Comparison of ENCODE assay signal across 4 worm cellular contexts in genomic region chrIII:8971255-8972020, ce11.
TF ChIP-seq lines count a peak whose summit lies in the region.

Gene eif-3.D (minus strand): TSS chrIII:8971578.
Gene R08D7.4 (plus strand): TSS chrIII:8971892.

TF ChIP-seq in whole organism, L2 larva, 48 proteins besides CTCF, POLR2A, EP300 and RAD21:
- TF ChIP-seq nhr-237 (tag; optimal IDR thresholded peaks at IDR 0.05; lab: Kevin White, UChicago) (no peak), lin-39 (tag; optimal IDR thresholded peaks at IDR 0.05; lab: Kevin White, UChicago) (no peak), ztf-4 (tag; optimal IDR thresholded peaks at IDR 0.05; lab: Kevin White, UChicago) (no peak), nhr-129 (tag; optimal IDR thresholded peaks at IDR 0.05; lab: Kevin White, UChicago) (peak; percentile 63), nhr-25 (tag; optimal IDR thresholded peaks at IDR 0.05; lab: Kevin White, UChicago) (peak; percentile 44), gmeb-1 (tag; optimal IDR thresholded peaks at IDR 0.05; lab: Kevin White, UChicago) (peak; percentile 72), unc-55 (GFP tag; optimal IDR thresholded peaks at IDR 0.05; lab: Kevin White, UChicago) (peak; percentile 84), F13H6.1 (tag; optimal IDR thresholded peaks at IDR 0.05; lab: Kevin White, UChicago) (peak; percentile 48), lin-13 (GFP tag; optimal IDR thresholded peaks at IDR 0.05; lab: Kevin White, UChicago) (peak; percentile 23), crh-2 (tag; optimal IDR thresholded peaks at IDR 0.05; lab: Kevin White, UChicago) (peak; percentile 59), sma-9 (GFP tag; optimal IDR thresholded peaks at IDR 0.05; lab: Kevin White, UChicago) (peak; percentile 38), sma-9 (tag; optimal IDR thresholded peaks at IDR 0.05; lab: Kevin White, UChicago) (no peak), lsy-2 (tag; optimal IDR thresholded peaks at IDR 0.05; lab: Kevin White, UChicago) (peak; percentile 71 to 83), C34F6.9 (tag; optimal IDR thresholded peaks at IDR 0.05; lab: Kevin White, UChicago) (peak; percentile 87), mab-5 (tag; optimal IDR thresholded peaks at IDR 0.05; lab: Kevin White, UChicago) (peak; percentile 42), sma-3 (GFP tag; optimal IDR thresholded peaks at IDR 0.05; lab: Kevin White, UChicago) (peak; percentile 8), lin-11 (tag; optimal IDR thresholded peaks at IDR 0.05; lab: Kevin White, UChicago) (peak; percentile 13)

TF ChIP-seq in whole organism, L4 larva, 104 proteins besides CTCF, POLR2A, EP300 and RAD21 (continues in another document):
- TF ChIP-seq pha-4 (GFP tag; IDR thresholded peaks at IDR 0.05; lab: Robert Waterston, UW) (0 out of 2 replicates have a peak, but pooled peaks have one; percentile 31), pha-4 (tag; optimal IDR thresholded peaks at IDR 0.05; lab: Kevin White, UChicago) (no peak), dpl-1 (GFP tag; optimal IDR thresholded peaks at IDR 0.05; lab: Kevin White, UChicago) (peak; percentile 69), mdl-1 (tag; optimal IDR thresholded peaks at IDR 0.05; lab: Kevin White, UChicago) (no peak), aha-1 (tag; lab: Kevin White, UChicago) (peak; percentile 65), lim-7 (GFP tag; IDR thresholded peaks at IDR 0.05; lab: Robert Waterston, UW) (no peak), zip-2 (tag; optimal IDR thresholded peaks at IDR 0.05; lab: Kevin White, UChicago) (no peak), daf-12 (tag; optimal IDR thresholded peaks at IDR 0.05; lab: Kevin White, UChicago) (no peak), dmd-6 (GFP tag; IDR thresholded peaks at IDR 0.05; lab: Robert Waterston, UW) (peak; percentile 45), madf-5 (GFP tag; IDR thresholded peaks at IDR 0.05; lab: Robert Waterston, UW) (no peak), F44E2.7 (GFP tag; IDR thresholded peaks at IDR 0.05; lab: Robert Waterston, UW) (no peak), rbr-2 (tag; optimal IDR thresholded peaks at IDR 0.05; lab: Kevin White, UChicago) (peak; percentile 65), lin-38 (GFP tag; IDR thresholded peaks at IDR 0.05; lab: Robert Waterston, UW) (peak; percentile 70), unc-130 (GFP tag; optimal IDR thresholded peaks at IDR 0.05; lab: Kevin White, UChicago) (no peak), mxl-3 (GFP tag; optimal IDR thresholded peaks at IDR 0.05; lab: Kevin White, UChicago) (peak; percentile 13), spr-1 (tag; optimal IDR thresholded peaks at IDR 0.05; lab: Kevin White, UChicago) (no peak), lin-13 (GFP tag; optimal IDR thresholded peaks at IDR 0.05; lab: Kevin White, UChicago) (no peak), hmg-1.1 (GFP tag; IDR thresholded peaks at IDR 0.05; lab: Robert Waterston, UW) (peak; percentile 57; the same call in 1 of the 2 replicates), D1046.2 (GFP tag; IDR thresholded peaks at IDR 0.05; lab: Robert Waterston, UW) (no peak), mes-2 (tag; optimal IDR thresholded peaks at IDR 0.05; lab: Kevin White, UChicago; ENCODE audit: poor library complexity, severe bottlenecking) (peak; percentile 88), mep-1 (tag; optimal IDR thresholded peaks at IDR 0.05; lab: Kevin White, UChicago) (peak; percentile 64), Y75B8A.6 (GFP tag; IDR thresholded peaks at IDR 0.05; lab: Robert Waterston, UW) (no peak), nhr-28 (tag; optimal IDR thresholded peaks at IDR 0.05; lab: Kevin White, UChicago) (no peak), ztf-7 (tag; optimal IDR thresholded peaks at IDR 0.05; lab: Kevin White, UChicago) (peak; percentile 34), arid-1 (GFP tag; conservative IDR thresholded peaks at IDR 0.05; lab: Robert Waterston, UW) (peak; percentile 52; the same call in 1 of the 2 replicates), vab-7 (GFP tag; IDR thresholded peaks at IDR 0.05; lab: Robert Waterston, UW) (no peak)

TF ChIP-seq in whole organism, late embryonic, 69 proteins besides CTCF, POLR2A, EP300 and RAD21 (continues in another document):
- TF ChIP-seq ceh-9 (tag; optimal IDR thresholded peaks at IDR 0.05; lab: Kevin White, UChicago) (no peak), Y22D7AL.16 (tag; optimal IDR thresholded peaks at IDR 0.05; lab: Kevin White, UChicago) (no peak), tbx-7 (tag; optimal IDR thresholded peaks at IDR 0.05; lab: Kevin White, UChicago) (peak; percentile 20), hlh-15 (tag; optimal IDR thresholded peaks at IDR 0.05; lab: Kevin White, UChicago) (peak; percentile 57), elt-4 (tag; optimal IDR thresholded peaks at IDR 0.05; lab: Kevin White, UChicago) (no peak), pag-3 (tag; optimal IDR thresholded peaks at IDR 0.05; lab: Kevin White, UChicago; ENCODE audit: borderline replicate concordance) (no peak), unc-86 (tag; optimal IDR thresholded peaks at IDR 0.05; lab: Kevin White, UChicago) (no peak), sox-2 (GFP tag; IDR thresholded peaks at IDR 0.05; lab: Robert Waterston, UW) (no peak), che-1 (tag; optimal IDR thresholded peaks at IDR 0.05; lab: Kevin White, UChicago) (peak; percentile 34), K02D7.2 (tag; optimal IDR thresholded peaks at IDR 0.05; lab: Kevin White, UChicago) (no peak), mec-3 (tag; optimal IDR thresholded peaks at IDR 0.05; lab: Kevin White, UChicago; ENCODE audit: borderline replicate concordance) (no peak), fkh-10 (GFP tag; optimal IDR thresholded peaks at IDR 0.05; lab: Kevin White, UChicago) (no peak), pat-9 (tag; optimal IDR thresholded peaks at IDR 0.05; lab: Kevin White, UChicago) (peak; percentile 26), hlh-30 (tag; optimal IDR thresholded peaks at IDR 0.05; lab: Kevin White, UChicago; ENCODE audit: insufficient read depth) (no peak), unc-42 (tag; optimal IDR thresholded peaks at IDR 0.05; lab: Kevin White, UChicago) (peak; percentile 35), ceh-14 (tag; optimal IDR thresholded peaks at IDR 0.05; lab: Kevin White, UChicago) (peak; percentile 58), ceh-30 (tag; optimal IDR thresholded peaks at IDR 0.05; lab: Kevin White, UChicago) (peak; percentile 37), odd-2 (tag; optimal IDR thresholded peaks at IDR 0.05; lab: Kevin White, UChicago) (no peak), pha-2 (tag; optimal IDR thresholded peaks at IDR 0.05; lab: Kevin White, UChicago) (no peak), ceh-22 (tag; optimal IDR thresholded peaks at IDR 0.05; lab: Kevin White, UChicago) (no peak), ceh-6 (GFP tag; optimal IDR thresholded peaks at IDR 0.05; lab: Kevin White, UChicago) (no peak), hlh-13 (GFP tag; optimal IDR thresholded peaks at IDR 0.05; lab: Kevin White, UChicago) (no peak), ceh-24 (tag; optimal IDR thresholded peaks at IDR 0.05; lab: Kevin White, UChicago) (no peak), fax-1 (tag; optimal IDR thresholded peaks at IDR 0.05; lab: Kevin White, UChicago) (no peak), ceh-48 (tag; optimal IDR thresholded peaks at IDR 0.05; lab: Kevin White, UChicago) (no peak), nfya-1 (tag; optimal IDR thresholded peaks at IDR 0.05; lab: Kevin White, UChicago) (peak; percentile 58), ceh-45 (GFP tag; IDR thresholded peaks at IDR 0.05; lab: Robert Waterston, UW) (no peak), C08G9.2 (tag; optimal IDR thresholded peaks at IDR 0.05; lab: Kevin White, UChicago) (no peak)

TF ChIP-seq in whole organism, mixed stage, embryonic, 35 proteins besides CTCF, POLR2A, EP300 and RAD21 (continues in another document):
- TF ChIP-seq lin-13 (tag; optimal IDR thresholded peaks at IDR 0.05; lab: Kevin White, UChicago) (peak; percentile 31), snpc-4 (tag; optimal IDR thresholded peaks at IDR 0.05; lab: Kevin White, UChicago) (no peak), blmp-1 (tag; optimal IDR thresholded peaks at IDR 0.05; lab: Kevin White, UChicago) (no peak), ham-2 (GFP tag; optimal IDR thresholded peaks at IDR 0.05; lab: Kevin White, UChicago) (no peak), ceh-83 (GFP tag; optimal IDR thresholded peaks at IDR 0.05; lab: Kevin White, UChicago) (no peak), ceh-39 (tag; optimal IDR thresholded peaks at IDR 0.05; lab: Kevin White, UChicago) (no peak), ceh-43 (GFP tag; optimal IDR thresholded peaks at IDR 0.05; lab: Kevin White, UChicago) (no peak), mls-2 (tag; optimal IDR thresholded peaks at IDR 0.05; lab: Kevin White, UChicago) (peak; percentile 64), flh-1 (GFP tag; optimal IDR thresholded peaks at IDR 0.05; lab: Kevin White, UChicago) (no peak), lsy-2 (tag; optimal IDR thresholded peaks at IDR 0.05; lab: Kevin White, UChicago) (peak; percentile 56), mep-1 (tag; optimal IDR thresholded peaks at IDR 0.05; lab: Kevin White, UChicago) (no peak), nhr-237 (tag; optimal IDR thresholded peaks at IDR 0.05; lab: Kevin White, UChicago) (peak; percentile 33), unc-120 (tag; optimal IDR thresholded peaks at IDR 0.05; lab: Kevin White, UChicago; ENCODE audit: poor library complexity, severe bottlenecking) (peak; percentile 37), sptf-1 (tag; optimal IDR thresholded peaks at IDR 0.05; lab: Kevin White, UChicago) (peak; percentile 79), pha-4 (tag; optimal IDR thresholded peaks at IDR 0.05; lab: Kevin White, UChicago) (peak; percentile 49), sem-2 (GFP tag; optimal IDR thresholded peaks at IDR 0.05; lab: Kevin White, UChicago) (no peak), ztf-11 (tag; optimal IDR thresholded peaks at IDR 0.05; lab: Kevin White, UChicago) (peak; percentile 46), cnd-1 (tag; optimal IDR thresholded peaks at IDR 0.05; lab: Kevin White, UChicago) (peak; percentile 9), lin-32 (GFP tag; optimal IDR thresholded peaks at IDR 0.05; lab: Kevin White, UChicago) (no peak), hlh-1 (tag; optimal IDR thresholded peaks at IDR 0.05; lab: Kevin White, UChicago) (no peak), elt-3 (tag; optimal IDR thresholded peaks at IDR 0.05; lab: Kevin White, UChicago) (no peak), nhr-76 (tag; optimal IDR thresholded peaks at IDR 0.05; lab: Kevin White, UChicago) (no peak), zip-8 (tag; optimal IDR thresholded peaks at IDR 0.05; lab: Kevin White, UChicago) (no peak), nhr-2 (tag; optimal IDR thresholded peaks at IDR 0.05; lab: Kevin White, UChicago) (no peak), mab-5 (tag; optimal IDR thresholded peaks at IDR 0.05; lab: Kevin White, UChicago) (no peak), bed-3 (GFP tag; optimal IDR thresholded peaks at IDR 0.05; lab: Kevin White, UChicago) (peak; percentile 16), M03D4.4 (tag; optimal IDR thresholded peaks at IDR 0.05; lab: Kevin White, UChicago) (peak; percentile 58), drap-1 (GFP tag; optimal IDR thresholded peaks at IDR 0.05; lab: Kevin White, UChicago) (no peak), elt-1 (tag; optimal IDR thresholded peaks at IDR 0.05; lab: Kevin White, UChicago; ENCODE audit: borderline replicate concordance, insufficient read depth) (no peak), ces-1 (GFP tag; optimal IDR thresholded peaks at IDR 0.05; lab: Kevin White, UChicago) (no peak), nhr-12 (tag; optimal IDR thresholded peaks at IDR 0.05; lab: Kevin White, UChicago) (no peak), unc-39 (tag; optimal IDR thresholded peaks at IDR 0.05; lab: Kevin White, UChicago) (no peak), nhr-28 (tag; optimal IDR thresholded peaks at IDR 0.05; lab: Kevin White, UChicago) (no peak)
